Worm (Caenorhabditis elegans): ENCODE measurements around the gene srbc-63.
"Not testable (repeated sequence)": the region's sequence is repeated elsewhere in the genome, so short reads cannot be mapped to it uniquely, and the experiment has no call there.

DNA sequence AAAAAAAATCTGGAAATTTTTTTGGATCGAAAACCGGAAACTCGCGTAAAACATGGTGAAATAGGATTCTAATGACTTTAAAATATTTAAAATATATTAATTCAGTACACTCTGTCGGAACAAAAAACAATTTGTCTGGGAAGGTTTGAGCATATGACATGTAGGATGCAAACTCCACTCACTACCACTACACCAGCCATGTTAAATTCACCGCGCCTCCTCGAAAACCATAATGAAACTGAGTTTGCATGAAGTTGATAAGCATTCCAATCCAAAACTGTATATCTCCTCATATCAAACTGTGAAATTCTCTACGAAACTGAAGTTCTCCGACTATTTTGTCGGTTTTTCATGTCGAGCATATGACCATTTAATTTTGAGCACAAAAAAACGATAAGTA, 16.6 kb upstream of the srbc-63 start:
- not testable (repeated sequence) for TF ChIP-seq lsy-2 (tag; optimal IDR thresholded peaks at IDR 0.05); unc-130 (GFP tag; optimal IDR thresholded peaks at IDR 0.05); spr-1 (tag; optimal IDR thresholded peaks at IDR 0.05); hmg-1.1 (GFP tag; IDR thresholded peaks at IDR 0.05); fkh-10 (GFP tag; optimal IDR thresholded peaks at IDR 0.05); zip-11 (GFP tag; IDR thresholded peaks at IDR 0.05)
